Worm (Caenorhabditis elegans): ENCODE data around the gene Y22D7AR.2.

DNA sequence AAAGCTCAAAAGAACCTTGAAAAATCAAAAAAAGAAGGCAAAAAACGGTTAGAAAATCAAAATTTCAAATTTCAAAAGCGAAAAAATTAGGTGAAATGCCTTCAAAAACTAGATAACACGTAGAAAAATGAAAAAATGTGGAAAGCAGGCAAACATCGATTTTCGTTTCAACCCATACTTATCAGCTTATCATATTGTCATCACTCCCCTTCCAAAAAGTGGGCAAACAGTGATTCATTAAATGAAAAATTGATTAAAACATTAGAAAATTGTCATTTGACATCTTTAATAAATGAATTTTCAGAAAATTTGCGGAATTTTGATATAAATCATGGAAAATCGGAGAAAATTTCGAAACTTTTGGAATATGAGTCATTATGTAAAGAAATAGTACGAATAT lies 44.7 kb upstream of the Y22D7AR.2 start:
- TF ChIP-seq med-1 (GFP tag; optimal IDR thresholded peaks at IDR 0.05; ENCODE audit: insufficient read depth) = no peak
- no peak for TF ChIP-seq klf-2 (GFP tag; conservative IDR thresholded peaks at IDR 0.05)
- no peak for TF ChIP-seq tab-1 (GFP tag; IDR thresholded peaks at IDR 0.05)
- no peak for TF ChIP-seq T22C8.4 (GFP tag; IDR thresholded peaks at IDR 0.05)
- TF ChIP-seq ztf-23 (GFP tag; IDR thresholded peaks at IDR 0.05) = no peak
- no peak for TF ChIP-seq ztf-29 (GFP tag; IDR thresholded peaks at IDR 0.05)

Data from whole organism, midembryonic.